Worm (Caenorhabditis elegans): ENCODE measurements around the gene nlp-19.

The nlp-19 gene

ce11 chrX:10948852-10949251 lies 9.7 kb upstream of the nlp-19 start, which contains the start of gene T21B6.3:
TSS of gene T21B6.3 (minus strand) at chrX:10948952.
- TF ChIP-seq dmd-9 (GFP tag; IDR thresholded peaks at IDR 0.05), result no peak

- TF ChIP-seq set-16 (GFP tag; IDR thresholded peaks at IDR 0.05) (no peak), hlh-30 (tag; optimal IDR thresholded peaks at IDR 0.05; ENCODE audit: insufficient read depth) (peak; percentile 13), daf-16 (GFP tag; optimal IDR thresholded peaks at IDR 0.05) (no peak), daf-16 (tag; optimal IDR thresholded peaks at IDR 0.05) (peak; percentile 86), nhr-25 (tag; optimal IDR thresholded peaks at IDR 0.05; ENCODE audit: borderline replicate concordance, insufficient read depth) (no peak), unc-62 (GFP tag; optimal IDR thresholded peaks at IDR 0.05 in 1 of 2) (peak in 1 of 2 experiments; percentile 74), unc-62 (tag; optimal IDR thresholded peaks at IDR 0.05) (no peak), saeg-2 (GFP tag; IDR thresholded peaks at IDR 0.05) (no peak)
Measured at ce11 chrX:10951168-10951567, 7.4 kb upstream of the nlp-19 start, which contains the start of gene K09C8.7. TSS of gene K09C8.7 (minus strand) at chrX:10951393.

ce11 chrX:10951922-10952321 lies 6.6 kb upstream of the nlp-19 start:
- TF ChIP-seq php-3 (GFP tag; IDR thresholded peaks at IDR 0.05) (peak; percentile 88), mes-2 (tag; optimal IDR thresholded peaks at IDR 0.05; ENCODE audit: poor library complexity, severe bottlenecking) (no peak), daf-12 (tag; optimal IDR thresholded peaks at IDR 0.05) (no peak), lin-38 (GFP tag; IDR thresholded peaks at IDR 0.05) (no peak), nhr-48 (tag; optimal IDR thresholded peaks at IDR 0.05) (peak; percentile 39), dmd-6 (GFP tag; IDR thresholded peaks at IDR 0.05) (0 out of 2 replicates have a peak, but pooled peaks have one; percentile 15), dve-1 (tag; optimal IDR thresholded peaks at IDR 0.05; ENCODE audit: insufficient read depth) (peak; percentile 39), nhr-6 (tag; optimal IDR thresholded peaks at IDR 0.05) (no peak), hmg-1.1 (GFP tag; IDR thresholded peaks at IDR 0.05) (no peak), zag-1 (tag; optimal IDR thresholded peaks at IDR 0.05) (no peak), daf-16 (GFP tag; optimal IDR thresholded peaks at IDR 0.05) (no peak), daf-16 (tag; optimal IDR thresholded peaks at IDR 0.05) (peak; percentile 66), arid-1 (GFP tag; conservative IDR thresholded peaks at IDR 0.05) (no peak), nhr-102 (tag; optimal IDR thresholded peaks at IDR 0.05) (no peak), F26F4.8 (GFP tag; conservative IDR thresholded peaks at IDR 0.05) (no peak)

ce11 chrX:10953834-10954233 lies 4.7 kb upstream of the nlp-19 start, which contains the start of gene pbo-4:
TSS of gene pbo-4 (plus strand) at chrX:10954134.
- no peak for TF ChIP-seq T26A8.4 (GFP tag; IDR thresholded peaks at IDR 0.05)
- TF ChIP-seq dve-1 (tag; optimal IDR thresholded peaks at IDR 0.05; ENCODE audit: insufficient read depth), result no peak
- TF ChIP-seq rbr-2 (tag; optimal IDR thresholded peaks at IDR 0.05), result no peak
- no peak for TF ChIP-seq mes-2 (tag; optimal IDR thresholded peaks at IDR 0.05; ENCODE audit: poor library complexity, severe bottlenecking)
- no peak for TF ChIP-seq zfp-2 (tag; optimal IDR thresholded peaks at IDR 0.05)
- no peak for TF ChIP-seq lin-1 (GFP tag; IDR thresholded peaks at IDR 0.05)
- TF ChIP-seq unc-39 (tag; optimal IDR thresholded peaks at IDR 0.05), result no peak
- TF ChIP-seq madf-5 (GFP tag; IDR thresholded peaks at IDR 0.05), result no peak
- TF ChIP-seq saeg-2 (GFP tag; IDR thresholded peaks at IDR 0.05), result no peak
- TF ChIP-seq madf-9 (GFP tag; conservative IDR thresholded peaks at IDR 0.05), result no peak
- no peak for TF ChIP-seq spr-3 (GFP tag; optimal IDR thresholded peaks at IDR 0.05)
- TF ChIP-seq nhr-25 (tag; optimal IDR thresholded peaks at IDR 0.05; ENCODE audit: borderline replicate concordance, insufficient read depth), result no peak
- TF ChIP-seq hlh-11 (tag; optimal IDR thresholded peaks at IDR 0.05), result no peak

ce11 chrX:10956972-10957678 lies 1.4 kb upstream of the nlp-19 start:
- TF ChIP-seq zip-2 (tag; optimal IDR thresholded peaks at IDR 0.05) (no peak), unc-62 (GFP tag; optimal IDR thresholded peaks at IDR 0.05 in 1 of 2) (peak in 1 of 2 experiments; percentile 92), unc-62 (tag; optimal IDR thresholded peaks at IDR 0.05) (no peak), php-3 (GFP tag; IDR thresholded peaks at IDR 0.05) (0 out of 2 replicates have a peak, but pooled peaks have one; percentile 48), nhr-28 (tag; optimal IDR thresholded peaks at IDR 0.05) (peak; percentile 45), mxl-3 (GFP tag; optimal IDR thresholded peaks at IDR 0.05) (no peak), ctbp-1 (GFP tag; IDR thresholded peaks at IDR 0.05) (no peak), lsy-2 (tag; optimal IDR thresholded peaks at IDR 0.05) (no peak), jun-1 (tag; optimal IDR thresholded peaks at IDR 0.05) (no peak), F26F4.8 (GFP tag; conservative IDR thresholded peaks at IDR 0.05) (no peak), skn-1 (tag; optimal IDR thresholded peaks at IDR 0.05) (no peak), tra-1 (GFP tag; IDR thresholded peaks at IDR 0.05) (peak; percentile 38; the same call in 1 of the 2 replicates), ama-1 (optimal IDR thresholded peaks at IDR 0.05) (no peak), dmd-9 (GFP tag; IDR thresholded peaks at IDR 0.05) (no peak), fkh-10 (GFP tag; optimal IDR thresholded peaks at IDR 0.05) (no peak), pqm-1 (tag; optimal IDR thresholded peaks at IDR 0.05) (peak; percentile 5), hlh-11 (tag; optimal IDR thresholded peaks at IDR 0.05) (peak; percentile 11), lin-1 (GFP tag; IDR thresholded peaks at IDR 0.05) (0 out of 2 replicates have a peak, but pooled peaks have one; percentile 13)
